Fruit fly (Drosophila melanogaster) whole organism, embryonic: ENCODE measurements around the gene mbc.
A peak's percentile ranks its signal among the peaks of the same experiment; 100 is the strongest.

Source experiments
- Ada2b ChIP-seq: fragments of 200-800 bp; sonication (Bioruptor generic); IDR thresholded peaks from 2 replicates; pipeline ENCODE4 v1.3.6; 2022; ENCODE audit warnings: missing biosample characterization, missing genetic modification characterization
- Awh ChIP-seq: fragments of 200-800 bp; sonication (Bioruptor generic); IDR thresholded peaks from 2 replicates; pipeline ENCODE4, ENCODE4 v1.3.6; 2022; ENCODE audit warnings: missing biosample characterization, missing genetic modification characterization
- Bgb ChIP-seq: fragments of 200-800 bp; sonication (Bioruptor generic); IDR thresholded peaks from 2 replicates; pipeline ENCODE4 v1.3.6; 2022; ENCODE audit warnings: missing biosample characterization, missing genetic modification characterization; ENCODE audit not compliant: partially characterized antibody
- CG1024 ChIP-seq: fragments of 200-800 bp; sonication (Bioruptor generic); IDR thresholded peaks from 2 replicates; pipeline ENCODE4 v1.3.6; 2022; ENCODE audit warnings: missing biosample characterization, missing genetic modification characterization
- CG10462 ChIP-seq: fragments of 200-800 bp; sonication (Bioruptor generic); optimal IDR thresholded peaks from 2 replicates; lab custom pipeline; 2016; ENCODE audit warnings: missing biosample characterization, missing genetic modification characterization
- CG10654 ChIP-seq: fragments of 200-800 bp; sonication (Bioruptor generic); optimal IDR thresholded peaks from 2 replicates; lab custom pipeline; 2016; ENCODE audit warnings: missing biosample characterization, missing genetic modification characterization
- CG12744 ChIP-seq: fragments of 200-800 bp; sonication (Bioruptor generic); optimal IDR thresholded peaks from 2 replicates; lab custom pipeline; 2016; ENCODE audit warnings: missing biosample characterization, missing genetic modification characterization
- CG12942 ChIP-seq: fragments of 200-800 bp; sonication (Bioruptor generic); optimal IDR thresholded peaks from 3 replicates; lab custom pipeline; 2016; ENCODE audit warnings: missing biosample characterization, missing genetic modification characterization
- CG13775 ChIP-seq: fragments of 200-800 bp; sonication (Bioruptor generic); optimal IDR thresholded peaks from 3 replicates; lab custom pipeline; 2017; ENCODE audit warnings: missing biosample characterization, mild to moderate bottlenecking, missing genetic modification characterization
- CG14441 ChIP-seq: fragments of 200-800 bp; sonication (Bioruptor generic); IDR thresholded peaks from 2 replicates; pipeline ENCODE4 v1.3.6; 2022; ENCODE audit warnings: missing biosample characterization, missing genetic modification characterization
- CG15696 ChIP-seq: fragments of 200-800 bp; sonication (Bioruptor generic); optimal IDR thresholded peaks from 2 replicates; lab custom pipeline; 2019; ENCODE audit warnings: missing biosample characterization, mild to moderate bottlenecking, missing genetic modification characterization, moderate library complexity
- CG16863 ChIP-seq: fragments of 200-800 bp; sonication (Bioruptor generic); optimal IDR thresholded peaks from 3 replicates; lab custom pipeline; 2016; ENCODE audit warnings: missing biosample characterization, missing genetic modification characterization
- CG17328 ChIP-seq: fragments of 200-800 bp; sonication (Bioruptor generic); IDR thresholded peaks from 2 replicates; pipeline ENCODE4 v1.3.6; 2022; ENCODE audit warnings: missing biosample characterization, missing genetic modification characterization
- CG30403 ChIP-seq: fragments of 200-800 bp; sonication (Bioruptor generic); optimal IDR thresholded peaks from 3 replicates; lab custom pipeline; 2016; ENCODE audit warnings: missing biosample characterization, missing genetic modification characterization
- CG3838 ChIP-seq: fragments of 200-800 bp; sonication (Bioruptor generic); optimal IDR thresholded peaks from 3 replicates; lab custom pipeline; 2016; ENCODE audit warnings: missing biosample characterization, missing genetic modification characterization
- CG6813 ChIP-seq: fragments of 200-800 bp; sonication (Bioruptor generic); optimal IDR thresholded peaks from 2 replicates; lab custom pipeline; 2017; ENCODE audit warnings: missing biosample characterization, missing genetic modification characterization, mild to moderate bottlenecking, moderate library complexity, missing genetic modification reagents
- CG7357 ChIP-seq: fragments of 200-800 bp; sonication (Bioruptor generic); IDR thresholded peaks from 3 replicates; pipeline ENCODE4 v1.3.6; 2022; ENCODE audit warnings: missing biosample characterization, missing genetic modification characterization
- CG7928 ChIP-seq: fragments of 200-800 bp; sonication (Bioruptor generic); optimal IDR thresholded peaks from 2 replicates; lab custom pipeline; 2017; ENCODE audit warnings: missing biosample characterization, mild to moderate bottlenecking, missing genetic modification characterization
- CG8089 ChIP-seq: fragments of 200-800 bp; sonication (Bioruptor generic); optimal IDR thresholded peaks from 3 replicates; lab custom pipeline; 2016; ENCODE audit warnings: missing biosample characterization, missing genetic modification characterization
- CG8944 ChIP-seq: fragments of 200-800 bp; sonication (Bioruptor generic); optimal IDR thresholded peaks from 3 replicates; lab custom pipeline; 2016; ENCODE audit warnings: missing biosample characterization, missing genetic modification characterization
- CG9876 ChIP-seq: fragments of 200-800 bp; sonication (Bioruptor generic); optimal IDR thresholded peaks from 2 replicates; lab custom pipeline; 2016; ENCODE audit warnings: missing biosample characterization, missing genetic modification characterization
- D ChIP-seq, 2 experiments: fragments of 200-800 bp in 1 of 2; fragments of >200 bp in 1 of 2; sonication (Bioruptor generic) in 1 of 2; optimal IDR thresholded peaks; 2 replicates in 1 of 2; 3 replicates in 1 of 2; lab custom pipeline; 2017; ENCODE audit warnings: mild to moderate bottlenecking in 1 of 2, missing biosample characterization in 1 of 2, missing genetic modification characterization in 1 of 2, missing genetic modification reagents in 1 of 2
- Dad ChIP-seq: fragments of 200-800 bp; sonication (Bioruptor generic); optimal IDR thresholded peaks from 3 replicates; lab custom pipeline; 2016; ENCODE audit warnings: missing biosample characterization, missing genetic modification characterization
- Eip74EF ChIP-seq, 2 experiments: fragments of 200-800 bp in 1 of 2; fragments of >200 bp in 1 of 2; sonication (Bioruptor generic) in 1 of 2; optimal IDR thresholded peaks; 2 replicates each; lab custom pipeline; 2017 to 2019; ENCODE audit warnings: missing biosample characterization in 2 of 2, missing genetic modification characterization in 2 of 2, mild to moderate bottlenecking in 1 of 2, moderate library complexity in 1 of 2
- Fer2 ChIP-seq: fragments of 200-800 bp; sonication (Bioruptor generic); optimal IDR thresholded peaks from 2 replicates; lab custom pipeline; 2018; ENCODE audit warnings: missing biosample characterization, mild to moderate bottlenecking, missing genetic modification characterization, moderate library complexity
- HLH4C ChIP-seq: fragments of 200-800 bp; sonication (Bioruptor generic); IDR thresholded peaks from 3 replicates; pipeline ENCODE4 v1.3.6; 2022; ENCODE audit warnings: missing biosample characterization, missing genetic modification characterization; ENCODE audit not compliant: partially characterized antibody
- HmgZ ChIP-seq: fragments of 200-800 bp; sonication (Bioruptor generic); optimal IDR thresholded peaks from 2 replicates; lab custom pipeline; 2018; ENCODE audit warnings: missing biosample characterization, mild to moderate bottlenecking, missing genetic modification characterization
- Med ChIP-seq: fragments of 200-800 bp; sonication (Bioruptor generic); peaks from one replicate; lab custom pipeline; 2016; ENCODE audit warnings: missing biosample characterization, missing genetic modification characterization, mild to moderate bottlenecking, inconsistent platforms, moderate library complexity
- NFAT ChIP-seq: fragments of 200-800 bp; sonication (Bioruptor generic); IDR thresholded peaks from 2 replicates; pipeline ENCODE4 v1.3.6; 2022; ENCODE audit warnings: missing biosample characterization, missing genetic modification characterization
- Neu2 ChIP-seq: fragments of 200-800 bp; sonication (Bioruptor generic); optimal IDR thresholded peaks from 3 replicates; lab custom pipeline; 2016; ENCODE audit warnings: missing biosample characterization, missing genetic modification characterization, borderline replicate concordance
- PHDP ChIP-seq: fragments of 200-800 bp; sonication (Bioruptor generic); optimal IDR thresholded peaks from 3 replicates; lab custom pipeline; 2018; ENCODE audit warnings: missing biosample characterization, mild to moderate bottlenecking, missing genetic modification characterization, moderate library complexity
- Rfx ChIP-seq: fragments of 200-800 bp; sonication (Bioruptor generic); IDR thresholded peaks from 2 replicates; pipeline ENCODE4 v1.3.6; 2022; ENCODE audit warnings: missing biosample characterization, missing genetic modification characterization
- Sox100B ChIP-seq: fragments of 200-800 bp; sonication (Bioruptor generic); optimal IDR thresholded peaks from 3 replicates; lab custom pipeline; 2018; ENCODE audit warnings: missing biosample characterization, mild to moderate bottlenecking, missing genetic modification characterization
- Spps ChIP-seq: fragments of 200-800 bp; sonication (Bioruptor generic); optimal IDR thresholded peaks from 2 replicates; lab custom pipeline; 2018; ENCODE audit warnings: missing biosample characterization, mild to moderate bottlenecking, missing genetic modification characterization
- Ssrp ChIP-seq: fragments of 200-800 bp; sonication (Bioruptor generic); optimal IDR thresholded peaks from 2 replicates; lab custom pipeline; 2018; ENCODE audit warnings: missing biosample characterization, mild to moderate bottlenecking, missing genetic modification characterization, moderate library complexity
- bowl ChIP-seq: fragments of 200-800 bp; sonication (Bioruptor generic); IDR thresholded peaks from 2 replicates; pipeline ENCODE4 v1.3.6; 2022; ENCODE audit warnings: missing biosample characterization, missing genetic modification characterization
- cad ChIP-seq: fragments of >200 bp; optimal IDR thresholded peaks from 2 replicates; lab custom pipeline; 2017; ENCODE audit warnings: missing biosample characterization, missing genetic modification characterization
- croc ChIP-seq: fragments of 200-800 bp; sonication (Bioruptor generic); conservative IDR thresholded peaks from 3 replicates; pipeline ENCODE4 v1.3.6; 2022; ENCODE audit warnings: missing biosample characterization, missing genetic modification characterization
- danr ChIP-seq: fragments of 200-800 bp; sonication (Bioruptor generic); IDR thresholded peaks from 2 replicates; pipeline ENCODE4 v1.3.6; 2022; ENCODE audit warnings: missing biosample characterization, missing genetic modification characterization
- ftz-f1 ChIP-seq: fragments of 200-800 bp; sonication (Bioruptor generic); optimal IDR thresholded peaks from 2 replicates; lab custom pipeline; 2016; ENCODE audit warnings: missing biosample characterization, missing genetic modification characterization
- fu2 ChIP-seq: fragments of 200-800 bp; sonication (Bioruptor generic); optimal IDR thresholded peaks from 2 replicates; lab custom pipeline; 2016; ENCODE audit warnings: missing biosample characterization, missing genetic modification characterization
- grau ChIP-seq: fragments of 200-800 bp; optimal IDR thresholded peaks from 3 replicates; lab custom pipeline; 2019; ENCODE audit warnings: missing biosample characterization, mild to moderate bottlenecking, missing genetic modification characterization, moderate library complexity
- gsb-n ChIP-seq: fragments of 200-800 bp; sonication (Bioruptor generic); optimal IDR thresholded peaks from 3 replicates; lab custom pipeline; 2018; ENCODE audit warnings: missing biosample characterization, mild to moderate bottlenecking, missing genetic modification characterization
- her ChIP-seq: fragments of 200-800 bp; sonication (Bioruptor generic); optimal IDR thresholded peaks from 2 replicates; lab custom pipeline; 2016; ENCODE audit warnings: missing biosample characterization, missing genetic modification characterization
- inv ChIP-seq: fragments of 200-800 bp; sonication (Bioruptor generic); IDR thresholded peaks from 2 replicates; pipeline ENCODE4 v1.3.6; 2022; ENCODE audit warnings: missing biosample characterization, missing genetic modification characterization; ENCODE audit not compliant: partially characterized antibody
- lola ChIP-seq, 3 experiments: fragments of >200 bp in 2 of 3; fragments of 200-800 bp in 1 of 3; sonication (Bioruptor generic) in 1 of 3; optimal IDR thresholded peaks; 2 replicates each; lab custom pipeline; 2017 to 2019; ENCODE audit warnings: missing biosample characterization in 3 of 3, missing genetic modification characterization in 3 of 3, mild to moderate bottlenecking in 1 of 3, moderate library complexity in 1 of 3
- nmo ChIP-seq: fragments of 200-800 bp; sonication (Bioruptor generic); optimal IDR thresholded peaks from 2 replicates; lab custom pipeline; 2018; ENCODE audit warnings: missing biosample characterization, mild to moderate bottlenecking, missing genetic modification characterization, moderate library complexity
- phol ChIP-seq: fragments of 200-800 bp; sonication (Bioruptor generic); optimal IDR thresholded peaks from 3 replicates; lab custom pipeline; 2018; ENCODE audit warnings: missing biosample characterization, mild to moderate bottlenecking, missing genetic modification characterization, moderate library complexity
- pnt ChIP-seq: fragments of 200-800 bp; sonication (Bioruptor generic); optimal IDR thresholded peaks from 3 replicates; lab custom pipeline; 2016; ENCODE audit warnings: missing biosample characterization, missing genetic modification characterization
- ssp ChIP-seq: fragments of 200-800 bp; sonication (Bioruptor generic); IDR thresholded peaks from 2 replicates; pipeline ENCODE4 v1.3.6; 2022; ENCODE audit warnings: missing biosample characterization, missing genetic modification characterization
- tio ChIP-seq: fragments of 200-800 bp; sonication (Bioruptor generic); optimal IDR thresholded peaks from 2 replicates; lab custom pipeline; 2017; ENCODE audit warnings: missing biosample characterization, missing genetic modification characterization, inconsistent platforms

Gene mbc

dm6 chr3R:23752728-23753127 is 28.8 kb upstream of the mbc start, which contains the start of the genes RanBP3 and Rpt5 (continued):
- TF ChIP-seq grau = peak; percentile 41
- peak; percentile 61 for TF ChIP-seq CG30403
- TF ChIP-seq fu2 (GFP tag; lab: Kevin White, UChicago) = peak; percentile 61
- TF ChIP-seq tio (GFP tag; lab: Kevin White, UChicago) = no peak
- no peak for TF ChIP-seq Eip74EF (GFP tag; optimal IDR thresholded peaks at IDR 0.05; lab: Kevin White, UChicago)
- no peak for TF ChIP-seq Awh (GFP tag; lab: Robert Waterston, UW)
- no peak for TF ChIP-seq CG9876
- no peak for TF ChIP-seq D (optimal IDR thresholded peaks at IDR 0.05; lab: Kevin White, UChicago)
- TF ChIP-seq D (GFP tag; optimal IDR thresholded peaks at IDR 0.05; lab: Kevin White, UChicago) = no peak
- peak; percentile 26 for TF ChIP-seq CG8944 (GFP tag; lab: Kevin White, UChicago)
- TF ChIP-seq CG6813 (GFP tag; lab: Kevin White, UChicago) = no peak
- TF ChIP-seq croc (GFP tag; lab: Robert Waterston, UW) = no peak
- TF ChIP-seq Dad = peak; percentile 45
- no peak for TF ChIP-seq CG10654 (GFP tag; lab: Kevin White, UChicago)
- peak; percentile 44; the same call in 1 of the 2 replicates for TF ChIP-seq CG14441 (GFP tag; lab: Robert Waterston, UW)
- no peak for TF ChIP-seq CG17328 (GFP tag; lab: Robert Waterston, UW)
- peak; percentile 35 for TF ChIP-seq nmo (GFP tag; lab: Kevin White, UChicago)
- no peak for TF ChIP-seq Ssrp
- peak; percentile 70 for TF ChIP-seq inv
- peak; percentile 63; the same call in 1 of the 2 replicates for TF ChIP-seq NFAT (GFP tag; lab: Robert Waterston, UW)
- peak; percentile 96 for TF ChIP-seq Med (GFP tag; lab: Kevin White, UChicago)
- TF ChIP-seq Rfx (GFP tag; lab: Robert Waterston, UW) = peak; percentile 83
- TF ChIP-seq ftz-f1 (GFP tag; lab: Kevin White, UChicago) = peak; percentile 63
- peak; percentile 33 for TF ChIP-seq Neu2 (GFP tag; lab: Kevin White, UChicago)
- TF ChIP-seq Spps (tag; lab: Kevin White, UChicago) = no peak
- TF ChIP-seq cad (GFP tag; lab: Kevin White, UChicago) = no peak
- peak; percentile 27; the same call in 1 of the 2 replicates for TF ChIP-seq ssp (GFP tag; lab: Robert Waterston, UW)
- no peak for TF ChIP-seq Sox100B
- TF ChIP-seq CG3838 (GFP tag; lab: Kevin White, UChicago) = no peak
- no peak for TF ChIP-seq gsb-n (tag; lab: Kevin White, UChicago)
- peak; percentile 90 for TF ChIP-seq Bgb
- TF ChIP-seq CG12942 = peak; percentile 32
- TF ChIP-seq CG10462 = peak; percentile 0
- TF ChIP-seq bowl (GFP tag; lab: Robert Waterston, UW) = no peak
- no peak for TF ChIP-seq Fer2
- TF ChIP-seq PHDP (tag; lab: Kevin White, UChicago) = no peak
- TF ChIP-seq CG7357 (GFP tag; lab: Robert Waterston, UW) = no peak
- no peak for TF ChIP-seq Ada2b (GFP tag; lab: Robert Waterston, UW)
- peak; percentile 61 for TF ChIP-seq phol (tag; lab: Kevin White, UChicago)
- no peak for TF ChIP-seq CG7928 (GFP tag; lab: Kevin White, UChicago)
- TF ChIP-seq CG1024 (GFP tag; lab: Robert Waterston, UW) = no peak
- TF ChIP-seq her (GFP tag; lab: Kevin White, UChicago) = peak; percentile 59
- no peak for TF ChIP-seq pnt (GFP tag; lab: Kevin White, UChicago)
- no peak for TF ChIP-seq CG13775 (GFP tag; lab: Kevin White, UChicago)
- TF ChIP-seq danr = no peak
- peak; percentile 81 for TF ChIP-seq HLH4C (GFP tag; lab: Robert Waterston, UW)
- TF ChIP-seq CG12744 = peak; percentile 41
- no peak for TF ChIP-seq CG8089 (GFP tag; lab: Kevin White, UChicago)
- TF ChIP-seq lola (GFP tag; optimal IDR thresholded peaks at IDR 0.05; lab: Kevin White, UChicago) = no peak
- no peak for TF ChIP-seq CG16863
- peak; percentile 89 for TF ChIP-seq HmgZ
- no peak for TF ChIP-seq CG15696
